Worm (Caenorhabditis elegans) whole organism, mixed stage, embryonic: ENCODE data around the gene F13H10.6.

Experiments used
- nhr-2 ChIP-seq: fragments of 150-350 bp; optimal IDR thresholded peaks from 2 replicates; lab custom pipeline; 2014; ENCODE audit warnings: missing biosample characterization, missing genetic modification characterization
- nhr-237 ChIP-seq: fragments of 150-350 bp; optimal IDR thresholded peaks from 2 replicates; lab custom pipeline; 2014; ENCODE audit warnings: missing biosample characterization, missing genetic modification characterization
- pha-4 ChIP-seq: fragments of 150-350 bp; optimal IDR thresholded peaks from 2 replicates; lab custom pipeline; 2018; ENCODE audit warnings: missing biosample characterization, missing genetic modification reagents, missing genetic modification characterization
- zip-8 ChIP-seq: fragments of 150-350 bp; optimal IDR thresholded peaks from 2 replicates; lab custom pipeline; 2014; ENCODE audit warnings: missing biosample characterization, missing genetic modification characterization

DNA sequence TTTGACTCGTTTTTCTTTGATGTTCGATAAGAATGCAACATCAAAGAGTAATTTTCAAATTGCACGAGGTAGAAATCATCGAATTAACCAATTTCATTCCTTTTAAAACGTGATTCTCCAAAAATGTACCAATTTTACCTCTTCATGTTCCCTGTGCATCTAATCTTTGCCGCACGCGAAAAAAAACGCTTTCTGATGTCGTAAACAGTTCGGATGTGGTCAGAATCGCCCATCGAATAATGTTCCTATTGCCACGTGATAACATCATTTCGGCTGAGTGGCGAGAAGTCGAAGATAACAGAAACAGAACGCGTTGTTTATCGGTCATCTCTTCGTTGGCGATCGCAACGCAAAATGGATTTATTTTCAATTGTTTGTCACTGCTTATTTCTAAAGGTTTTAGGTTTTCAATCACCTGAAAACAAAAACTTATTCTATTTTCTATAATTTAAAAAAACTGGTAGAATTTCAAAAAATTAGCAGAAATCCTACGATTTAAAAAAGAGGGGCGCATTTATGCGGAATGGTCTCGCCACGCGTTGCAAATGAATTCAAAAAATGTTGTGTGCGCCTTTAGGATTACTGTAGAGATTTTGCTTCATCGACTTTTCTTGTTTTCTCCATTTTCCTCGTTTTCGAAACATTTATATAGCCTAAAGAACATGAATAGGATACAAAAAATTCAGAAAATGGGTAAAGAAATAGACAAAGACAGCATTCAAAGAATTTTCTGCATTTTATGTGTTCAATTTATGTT lies 12.6 kb downstream of the F13H10.6 start, which contains the start of gene mogs-1:
- TF ChIP-seq zip-8 (tag; lab: Kevin White, UChicago) = no peak
- TF ChIP-seq nhr-2 (tag; lab: Kevin White, UChicago) = no peak
- TF ChIP-seq pha-4 (tag; lab: Kevin White, UChicago) = no peak
- TF ChIP-seq nhr-237 (tag; lab: Kevin White, UChicago) = no peak
